Worm (Caenorhabditis elegans) whole organism, mixed stage, embryonic: ENCODE measurements around the gene C17A2.4.

Source experiments
- M03D4.4 ChIP-seq: sonication (generic microtip); optimal IDR thresholded peaks from 2 replicates; lab custom pipeline; 2017; ENCODE audit warnings: mild to moderate bottlenecking, missing genetic modification characterization, missing compliant biosample characterization
- bed-3 ChIP-seq: fragments of 200-800 bp; sonication (Bioruptor generic); optimal IDR thresholded peaks from 3 replicates; lab custom pipeline; 2018; ENCODE audit warnings: mild to moderate bottlenecking, missing genetic modification characterization, moderate library complexity, missing compliant biosample characterization
- blmp-1 ChIP-seq: fragments of 150-350 bp; optimal IDR thresholded peaks from 2 replicates; lab custom pipeline; 2014; ENCODE audit warnings: missing biosample characterization, missing genetic modification characterization
- ceh-39 ChIP-seq: fragments of 150-350 bp; optimal IDR thresholded peaks from 2 replicates; lab custom pipeline; 2014; ENCODE audit warnings: missing biosample characterization, missing genetic modification characterization
- ceh-43 ChIP-seq: fragments of 200-800 bp; sonication (Bioruptor generic); optimal IDR thresholded peaks from 2 replicates; lab custom pipeline; 2018; ENCODE audit warnings: mild to moderate bottlenecking, missing genetic modification characterization, moderate library complexity, missing compliant biosample characterization
- ceh-83 ChIP-seq: fragments of 200-800 bp; sonication (Bioruptor generic); optimal IDR thresholded peaks from 2 replicates; lab custom pipeline; 2018; ENCODE audit warnings: mild to moderate bottlenecking, missing genetic modification characterization, missing compliant biosample characterization
- ces-1 ChIP-seq: fragments of 150-350 bp; optimal IDR thresholded peaks from 2 replicates; lab custom pipeline; 2014; ENCODE audit warnings: missing biosample characterization, missing genetic modification reagents, missing genetic modification characterization
- cnd-1 ChIP-seq: fragments of 200-800 bp; sonication (Bioruptor generic); optimal IDR thresholded peaks from 2 replicates; lab custom pipeline; 2018; ENCODE audit warnings: mild to moderate bottlenecking, missing genetic modification characterization, missing compliant biosample characterization
- drap-1 ChIP-seq: fragments of 200-800 bp; sonication (Bioruptor generic); optimal IDR thresholded peaks from 3 replicates; lab custom pipeline; 2018; ENCODE audit warnings: mild to moderate bottlenecking, missing genetic modification characterization, missing compliant biosample characterization
- elt-1 ChIP-seq: sonication (generic microtip); optimal IDR thresholded peaks from 2 replicates; lab custom pipeline; 2017; ENCODE audit warnings: missing genetic modification characterization, mild to moderate bottlenecking, missing compliant biosample characterization, antibody characterized with exemption, moderate library complexity, borderline replicate concordance; ENCODE audit not compliant: insufficient read depth
- elt-3 ChIP-seq: fragments of 150-350 bp; optimal IDR thresholded peaks from 2 replicates; lab custom pipeline; 2014; ENCODE audit warnings: missing biosample characterization, missing genetic modification characterization
- flh-1 ChIP-seq: fragments of 200-800 bp; sonication (Bioruptor generic); optimal IDR thresholded peaks from 2 replicates; lab custom pipeline; 2018; ENCODE audit warnings: mild to moderate bottlenecking, missing genetic modification characterization, moderate library complexity, missing compliant biosample characterization
- ham-2 ChIP-seq: fragments of 200-800 bp; sonication (Bioruptor generic); optimal IDR thresholded peaks from 2 replicates; lab custom pipeline; 2018; ENCODE audit warnings: mild to moderate bottlenecking, missing genetic modification characterization, missing compliant biosample characterization
- hlh-1 ChIP-seq: fragments of 150-350 bp; optimal IDR thresholded peaks from 2 replicates; lab custom pipeline; 2014; ENCODE audit warnings: missing biosample characterization, missing genetic modification reagents, missing genetic modification characterization
- lin-13 ChIP-seq: fragments of 150-350 bp; optimal IDR thresholded peaks from 2 replicates; lab custom pipeline; 2014; ENCODE audit warnings: missing biosample characterization, missing genetic modification characterization
- lin-32 ChIP-seq: fragments of 200-800 bp; sonication (Bioruptor generic); optimal IDR thresholded peaks from 2 replicates; lab custom pipeline; 2018; ENCODE audit warnings: mild to moderate bottlenecking, missing genetic modification characterization, missing compliant biosample characterization
- lsy-2 ChIP-seq: fragments of 150-350 bp; optimal IDR thresholded peaks from 2 replicates; lab custom pipeline; 2014; ENCODE audit warnings: missing biosample characterization, missing genetic modification characterization
- mab-5 ChIP-seq: fragments of 150-350 bp; optimal IDR thresholded peaks from 2 replicates; lab custom pipeline; 2014; ENCODE audit warnings: missing biosample characterization, missing genetic modification characterization
- mep-1 ChIP-seq: fragments of 150-350 bp; optimal IDR thresholded peaks from 2 replicates; lab custom pipeline; 2017; ENCODE audit warnings: missing biosample characterization, missing genetic modification reagents, missing genetic modification characterization, inconsistent platforms
- mls-2 ChIP-seq: sonication (generic microtip); optimal IDR thresholded peaks from 2 replicates; lab custom pipeline; 2016; ENCODE audit warnings: mild to moderate bottlenecking, missing genetic modification characterization, moderate library complexity, missing compliant biosample characterization
- nhr-12 ChIP-seq: fragments of 150-350 bp; optimal IDR thresholded peaks from 2 replicates; lab custom pipeline; 2014; ENCODE audit warnings: missing biosample characterization, missing genetic modification characterization
- nhr-2 ChIP-seq: fragments of 150-350 bp; optimal IDR thresholded peaks from 2 replicates; lab custom pipeline; 2014; ENCODE audit warnings: missing biosample characterization, missing genetic modification characterization
- nhr-237 ChIP-seq: fragments of 150-350 bp; optimal IDR thresholded peaks from 2 replicates; lab custom pipeline; 2014; ENCODE audit warnings: missing biosample characterization, missing genetic modification characterization
- nhr-28 ChIP-seq: fragments of 150-350 bp; optimal IDR thresholded peaks from 2 replicates; lab custom pipeline; 2014; ENCODE audit warnings: missing biosample characterization, missing genetic modification characterization
- nhr-76 ChIP-seq: sonication (generic microtip); optimal IDR thresholded peaks from 2 replicates; lab custom pipeline; 2017; ENCODE audit warnings: missing biosample characterization, missing genetic modification characterization
- pha-4 ChIP-seq: fragments of 150-350 bp; optimal IDR thresholded peaks from 2 replicates; lab custom pipeline; 2018; ENCODE audit warnings: missing biosample characterization, missing genetic modification reagents, missing genetic modification characterization
- snpc-4 ChIP-seq: fragments of 150-350 bp; optimal IDR thresholded peaks from 2 replicates; lab custom pipeline; 2014; ENCODE audit warnings: missing biosample characterization, missing genetic modification characterization
- sptf-1 ChIP-seq: sonication (generic microtip); optimal IDR thresholded peaks from 2 replicates; lab custom pipeline; 2017; ENCODE audit warnings: mild to moderate bottlenecking, missing genetic modification characterization, moderate library complexity, missing compliant biosample characterization
- tbx-8 ChIP-seq: fragments of 200-800 bp; sonication (Bioruptor generic); optimal IDR thresholded peaks from 2 replicates; lab custom pipeline; 2018; ENCODE audit warnings: mild to moderate bottlenecking, missing genetic modification characterization, moderate library complexity, missing compliant biosample characterization
- unc-39 ChIP-seq: fragments of 150-350 bp; optimal IDR thresholded peaks from 2 replicates; lab custom pipeline; 2014; ENCODE audit warnings: missing biosample characterization, missing genetic modification characterization
- unc-62 ChIP-seq: fragments of 150-350 bp; optimal IDR thresholded peaks from 2 replicates; lab custom pipeline; 2014; ENCODE audit warnings: missing biosample characterization, missing genetic modification reagents, missing genetic modification characterization
- zip-8 ChIP-seq: fragments of 150-350 bp; optimal IDR thresholded peaks from 2 replicates; lab custom pipeline; 2014; ENCODE audit warnings: missing biosample characterization, missing genetic modification characterization
- ztf-11 ChIP-seq: fragments of 150-350 bp; optimal IDR thresholded peaks from 2 replicates; lab custom pipeline; 2014; ENCODE audit warnings: missing biosample characterization, missing genetic modification characterization

The C17A2.4 gene

ce11 chrII:3839562-3839961 lies at the start of gene C17A2.4:
Gene C17A2.4, plus strand, starts transcription at chrII:3839862.
- TF ChIP-seq nhr-12 (tag; lab: Kevin White, UChicago) (no peak), ceh-39 (no peak), pha-4 (tag; lab: Kevin White, UChicago) (no peak), mls-2 (tag; lab: Kevin White, UChicago) (no peak), nhr-76 (no peak), lsy-2 (tag; lab: Kevin White, UChicago) (no peak), unc-39 (tag; lab: Kevin White, UChicago) (no peak), ceh-43 (GFP tag; lab: Kevin White, UChicago) (no peak), ham-2 (GFP tag; lab: Kevin White, UChicago) (no peak), mab-5 (tag; lab: Kevin White, UChicago) (no peak), zip-8 (tag; lab: Kevin White, UChicago) (no peak), tbx-8 (GFP tag; lab: Kevin White, UChicago) (no peak), M03D4.4 (tag; lab: Kevin White, UChicago) (no peak), sptf-1 (no peak), unc-62 (GFP tag; lab: Kevin White, UChicago) (no peak), mep-1 (no peak), hlh-1 (tag; lab: Kevin White, UChicago) (no peak), blmp-1 (tag; lab: Kevin White, UChicago) (no peak)

ce11 chrII:3793336-3793735 lies 46.3 kb upstream of the C17A2.4 start, which contains the start of gene fbxb-99:
Gene fbxb-99, minus strand, starts transcription at chrII:3793436.
- TF ChIP-seq pha-4 (tag; lab: Kevin White, UChicago) (no peak), nhr-76 (no peak), elt-3 (no peak), nhr-28 (tag; lab: Kevin White, UChicago) (no peak), ham-2 (GFP tag; lab: Kevin White, UChicago) (no peak), lin-13 (tag; lab: Kevin White, UChicago) (no peak), sptf-1 (no peak), mls-2 (tag; lab: Kevin White, UChicago) (no peak), nhr-237 (no peak), ceh-83 (GFP tag; lab: Kevin White, UChicago) (no peak), flh-1 (GFP tag; lab: Kevin White, UChicago) (no peak), cnd-1 (no peak), bed-3 (GFP tag; lab: Kevin White, UChicago) (no peak), drap-1 (no peak), snpc-4 (tag; lab: Kevin White, UChicago) (no peak), elt-1 (tag; lab: Kevin White, UChicago) (no peak), unc-62 (GFP tag; lab: Kevin White, UChicago) (no peak)
- TF ChIP-seq, all 35 proteins: peak for 0

- TF ChIP-seq ces-1 (GFP tag; lab: Kevin White, UChicago) (no peak), ham-2 (GFP tag; lab: Kevin White, UChicago) (no peak), elt-1 (tag; lab: Kevin White, UChicago) (no peak), nhr-237 (no peak), unc-62 (GFP tag; lab: Kevin White, UChicago) (no peak), nhr-28 (tag; lab: Kevin White, UChicago) (no peak), nhr-2 (tag; lab: Kevin White, UChicago) (no peak)
Observed at ce11 chrII:3795323-3795722, 44.3 kb upstream of the C17A2.4 start, which contains the start of gene Y8A9A.2. Gene Y8A9A.2, plus strand, starts transcription at chrII:3795623.

- TF ChIP-seq blmp-1 (tag; lab: Kevin White, UChicago) (no peak), zip-8 (tag; lab: Kevin White, UChicago) (no peak), flh-1 (GFP tag; lab: Kevin White, UChicago) (no peak), snpc-4 (tag; lab: Kevin White, UChicago) (no peak), unc-62 (GFP tag; lab: Kevin White, UChicago) (no peak), nhr-12 (tag; lab: Kevin White, UChicago) (no peak), tbx-8 (GFP tag; lab: Kevin White, UChicago) (no peak), ztf-11 (no peak), mls-2 (tag; lab: Kevin White, UChicago) (no peak), mab-5 (tag; lab: Kevin White, UChicago) (no peak), elt-3 (no peak), unc-39 (tag; lab: Kevin White, UChicago) (no peak), lsy-2 (tag; lab: Kevin White, UChicago) (no peak), drap-1 (no peak), sptf-1 (no peak), lin-32 (GFP tag; lab: Kevin White, UChicago) (no peak), M03D4.4 (tag; lab: Kevin White, UChicago) (no peak), ceh-83 (GFP tag; lab: Kevin White, UChicago) (no peak)
Observed at ce11 chrII:3803219-3803618, 36.4 kb upstream of the C17A2.4 start, which contains the start of gene ins-32. Gene ins-32, minus strand, starts transcription at chrII:3803319.
